Worm (Caenorhabditis elegans) whole organism, L4 larva: ENCODE results near the gene Y54G2A.44.

Source experiments
- D1046.2 ChIP-seq: fragments of 200-800 bp; sonication (Bioruptor generic); IDR thresholded peaks from 2 replicates; pipeline ENCODE4 v1.3.6; 2022; ENCODE audit warnings: missing genetic modification characterization, missing compliant biosample characterization
- F10B5.3 ChIP-seq: sonication (generic microtip); optimal IDR thresholded peaks from 2 replicates; lab custom pipeline; 2016; ENCODE audit warnings: mild to moderate bottlenecking, missing genetic modification characterization, missing compliant biosample characterization
- R02D3.7 ChIP-seq: fragments of 150-350 bp; sonication (generic microtip); optimal IDR thresholded peaks from 3 replicates; lab custom pipeline; 2014; ENCODE audit warnings: missing biosample characterization, missing genetic modification characterization
- T20F7.1 ChIP-seq: fragments of 200-800 bp; sonication (Bioruptor generic); optimal IDR thresholded peaks from 2 replicates; lab custom pipeline; 2018; ENCODE audit warnings: mild to moderate bottlenecking, missing genetic modification characterization, missing compliant biosample characterization
- T26A8.4 ChIP-seq: fragments of 200-800 bp; sonication (Bioruptor generic); IDR thresholded peaks from 2 replicates; pipeline ENCODE4 v1.3.6; 2022; ENCODE audit warnings: missing genetic modification characterization, missing compliant biosample characterization
- Y48G9A.11 ChIP-seq: fragments of 200-800 bp; sonication (Bioruptor generic); IDR thresholded peaks from 2 replicates; pipeline ENCODE4 v1.3.6; 2022; ENCODE audit warnings: missing genetic modification reagents, missing genetic modification characterization, missing compliant biosample characterization
- Y75B8A.6 ChIP-seq: fragments of 200-800 bp; sonication (Bioruptor generic); IDR thresholded peaks from 2 replicates; pipeline ENCODE4 v1.3.6; 2022; ENCODE audit warnings: missing genetic modification reagents, missing genetic modification characterization, missing compliant biosample characterization
- aha-1 ChIP-seq: fragments of 150-350 bp; peaks from one replicate; lab custom pipeline; 2014; ENCODE audit warnings: missing biosample characterization, missing genetic modification characterization
- attf-4 ChIP-seq: sonication (generic microtip); optimal IDR thresholded peaks from 3 replicates; lab custom pipeline; 2017; ENCODE audit warnings: missing biosample characterization, missing genetic modification characterization
- ceh-82 ChIP-seq: sonication (generic microtip); optimal IDR thresholded peaks from 2 replicates; lab custom pipeline; 2017; ENCODE audit warnings: missing biosample characterization, missing genetic modification characterization
- cey-2 ChIP-seq: sonication (generic microtip); optimal IDR thresholded peaks from 3 replicates; lab custom pipeline; 2017; ENCODE audit warnings: missing genetic modification characterization, mild to moderate bottlenecking, missing compliant biosample characterization, antibody characterized with exemption, borderline replicate concordance; ENCODE audit not compliant: insufficient read depth
- ctbp-1 ChIP-seq: fragments of 200-800 bp; sonication (Bioruptor generic); IDR thresholded peaks from 2 replicates; pipeline ENCODE4 v1.3.6; 2022; ENCODE audit warnings: missing genetic modification reagents, missing genetic modification characterization, missing compliant biosample characterization
- daf-12 ChIP-seq: fragments of 150-350 bp; optimal IDR thresholded peaks from 2 replicates; lab custom pipeline; 2014; ENCODE audit warnings: missing biosample characterization, missing genetic modification reagents, missing genetic modification characterization
- daf-16 ChIP-seq, 3 experiments: sonication (generic microtip); optimal IDR thresholded peaks; 2 replicates each; lab custom pipeline; 2016 to 2017; ENCODE audit warnings: missing genetic modification characterization in 3 of 3, missing genetic modification reagents in 3 of 3, mild to moderate bottlenecking in 2 of 3, missing compliant biosample characterization in 2 of 3, missing biosample characterization in 1 of 3, moderate library complexity in 1 of 3
- dmd-9 ChIP-seq: fragments of 200-800 bp; sonication (Bioruptor generic); IDR thresholded peaks from 2 replicates; pipeline ENCODE4 v1.3.6; 2022; ENCODE audit warnings: missing genetic modification reagents, missing genetic modification characterization, missing compliant biosample characterization
- dve-1 ChIP-seq: sonication (generic microtip); optimal IDR thresholded peaks from 2 replicates; lab custom pipeline; 2017; ENCODE audit warnings: antibody characterized with exemption, mild to moderate bottlenecking, missing genetic modification characterization, missing compliant biosample characterization; ENCODE audit not compliant: insufficient read depth
- hif-1 ChIP-seq, 2 experiments: sonication (generic microtip); optimal IDR thresholded peaks; 2 replicates each; lab custom pipeline; 2016 to 2017; ENCODE audit warnings: missing compliant biosample characterization in 2 of 2, missing genetic modification characterization in 2 of 2, missing genetic modification reagents in 2 of 2, missing genotype in 2 of 2, mild to moderate bottlenecking in 1 of 2
- hlh-11 ChIP-seq: fragments of 200-800 bp; sonication (Bioruptor generic); optimal IDR thresholded peaks from 2 replicates; lab custom pipeline; 2018; ENCODE audit warnings: mild to moderate bottlenecking, missing genetic modification characterization, missing compliant biosample characterization
- hlh-30 ChIP-seq: sonication (generic microtip); optimal IDR thresholded peaks from 2 replicates; lab custom pipeline; 2017; ENCODE audit warnings: antibody characterized with exemption, mild to moderate bottlenecking, missing genetic modification characterization, missing compliant biosample characterization; ENCODE audit not compliant: insufficient read depth
- lim-7 ChIP-seq: fragments of 200-800 bp; sonication (Bioruptor generic); IDR thresholded peaks from 2 replicates; pipeline ENCODE4 v1.3.6; 2022; ENCODE audit warnings: missing genetic modification characterization, missing compliant biosample characterization
- lin-1 ChIP-seq: fragments of 200-800 bp; sonication (Bioruptor generic); IDR thresholded peaks from 2 replicates; pipeline ENCODE4 v1.3.6; 2022; ENCODE audit warnings: missing genetic modification reagents, missing genetic modification characterization, missing compliant biosample characterization
- lsy-2 ChIP-seq, 2 experiments: fragments of 150-350 bp in 1 of 2; sonication (generic microtip) in 1 of 2; optimal IDR thresholded peaks; 2 replicates each; lab custom pipeline; 2014 to 2017; ENCODE audit warnings: missing biosample characterization in 2 of 2, missing genetic modification characterization in 2 of 2
- madf-5 ChIP-seq, 2 experiments: fragments of 200-800 bp; sonication (Bioruptor generic); IDR thresholded peaks; 2 replicates each; pipeline ENCODE4 v1.3.6; 2022; ENCODE audit warnings: missing compliant biosample characterization in 2 of 2, missing genetic modification characterization in 2 of 2
- madf-9 ChIP-seq: fragments of 200-800 bp; sonication (Bioruptor generic); conservative IDR thresholded peaks from 2 replicates; pipeline ENCODE4 v1.3.6; 2022; ENCODE audit warnings: missing genetic modification reagents, missing genetic modification characterization, missing compliant biosample characterization
- mdt-29 ChIP-seq: fragments of 200-800 bp; sonication (Bioruptor generic); IDR thresholded peaks from 2 replicates; pipeline ENCODE4 v1.3.6; 2022; ENCODE audit warnings: missing genetic modification reagents, missing genetic modification characterization, missing compliant biosample characterization
- nhr-102 ChIP-seq: sonication (generic microtip); optimal IDR thresholded peaks from 2 replicates; lab custom pipeline; 2016; ENCODE audit warnings: mild to moderate bottlenecking, missing genetic modification characterization, moderate library complexity, missing compliant biosample characterization
- nhr-11 ChIP-seq: fragments of 150-350 bp; optimal IDR thresholded peaks from 2 replicates; lab custom pipeline; 2014; ENCODE audit warnings: missing biosample characterization, missing genetic modification characterization
- nhr-28 ChIP-seq: fragments of 150-350 bp; optimal IDR thresholded peaks from 2 replicates; lab custom pipeline; 2014; ENCODE audit warnings: missing biosample characterization, missing genetic modification characterization
- nhr-41 ChIP-seq: fragments of 200-800 bp; sonication (Bioruptor generic); IDR thresholded peaks from 2 replicates; pipeline ENCODE4 v1.3.6; 2022; ENCODE audit warnings: missing genetic modification reagents, missing genetic modification characterization, missing compliant biosample characterization
- nhr-48 ChIP-seq: sonication (generic microtip); optimal IDR thresholded peaks from 2 replicates; lab custom pipeline; 2016; ENCODE audit warnings: mild to moderate bottlenecking, missing genetic modification characterization, missing compliant biosample characterization
- nhr-6 ChIP-seq: fragments of 150-350 bp; optimal IDR thresholded peaks from 2 replicates; lab custom pipeline; 2014; ENCODE audit warnings: missing biosample characterization, missing genetic modification characterization
- nhr-76 ChIP-seq: fragments of 150-350 bp; optimal IDR thresholded peaks from 2 replicates; lab custom pipeline; 2014; ENCODE audit warnings: missing biosample characterization, missing genetic modification characterization
- sdz-12 ChIP-seq: fragments of 200-800 bp; sonication (Bioruptor generic); optimal IDR thresholded peaks from 2 replicates; lab custom pipeline; 2018; ENCODE audit warnings: mild to moderate bottlenecking, missing genetic modification characterization, missing compliant biosample characterization
- set-16 ChIP-seq: fragments of 200-800 bp; sonication (Bioruptor generic); IDR thresholded peaks from 2 replicates; pipeline ENCODE4 v1.3.6; 2022; ENCODE audit warnings: missing genetic modification reagents, missing genetic modification characterization, missing compliant biosample characterization
- tra-1 ChIP-seq: fragments of 200-800 bp; sonication (Bioruptor generic); IDR thresholded peaks from 2 replicates; pipeline ENCODE4 v1.3.6; 2022; ENCODE audit warnings: missing genetic modification reagents, missing genetic modification characterization, missing compliant biosample characterization
- unc-130 ChIP-seq: sonication (generic microtip); optimal IDR thresholded peaks from 2 replicates; lab custom pipeline; 2016; ENCODE audit warnings: missing genetic modification reagents, missing genetic modification characterization, missing compliant biosample characterization
- zfp-3 ChIP-seq: fragments of 200-800 bp; sonication (Bioruptor generic); conservative IDR thresholded peaks from 2 replicates; pipeline ENCODE4 v1.3.6; 2022; ENCODE audit warnings: missing genetic modification reagents, missing genetic modification characterization, missing compliant biosample characterization

Gene Y54G2A.44

DNA sequence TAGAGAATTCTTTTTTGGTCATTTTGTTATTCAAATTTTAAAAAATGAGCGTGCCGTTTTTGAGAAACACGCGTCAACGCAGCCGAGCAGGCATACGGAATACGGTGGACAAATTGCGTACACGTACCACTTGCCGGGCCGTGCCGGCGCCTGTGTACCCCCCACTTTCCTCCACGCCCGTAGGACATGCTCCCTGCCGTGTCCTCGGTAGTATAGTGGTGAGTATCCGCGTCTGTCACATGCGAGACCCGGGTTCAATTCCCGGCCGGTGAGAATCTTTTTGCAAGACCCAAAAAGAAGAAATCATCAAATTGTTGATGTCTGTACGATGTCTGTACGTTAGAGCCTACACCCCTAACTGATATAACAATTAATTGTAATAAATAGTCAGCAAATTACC is 6.5 kb downstream of the Y54G2A.44 start (continued):
- TF ChIP-seq tra-1 (GFP tag; lab: Robert Waterston, UW) (peak; percentile 67; the same call in 1 of the 2 replicates), nhr-6 (tag; lab: Kevin White, UChicago) (no peak), sdz-12 (no peak), nhr-28 (tag; lab: Kevin White, UChicago) (no peak), hlh-30 (peak; percentile 46), T20F7.1 (no peak), hlh-11 (tag; lab: Kevin White, UChicago) (no peak), attf-4 (tag; lab: Kevin White, UChicago) (no peak)

ce11 chrIV:2809208-2809607 is 7.5 kb downstream of the Y54G2A.44 start, which contains the start of gene Y54G2A.76:
Y54G2A.76 (plus strand) TSS chrIV:2809410.
- TF ChIP-seq R02D3.7 (no peak), sdz-12 (no peak), nhr-41 (GFP tag; lab: Robert Waterston, UW) (no peak), madf-9 (GFP tag; lab: Robert Waterston, UW) (no peak), daf-16 (GFP tag; optimal IDR thresholded peaks at IDR 0.05; lab: Kevin White, UChicago) (no peak), daf-16 (tag; optimal IDR thresholded peaks at IDR 0.05; lab: Kevin White, UChicago) (no peak), hif-1 (tag; optimal IDR thresholded peaks at IDR 0.05; lab: Kevin White, UChicago) (no peak), lim-7 (GFP tag; lab: Robert Waterston, UW) (no peak), unc-130 (GFP tag; lab: Kevin White, UChicago) (no peak)

DNA sequence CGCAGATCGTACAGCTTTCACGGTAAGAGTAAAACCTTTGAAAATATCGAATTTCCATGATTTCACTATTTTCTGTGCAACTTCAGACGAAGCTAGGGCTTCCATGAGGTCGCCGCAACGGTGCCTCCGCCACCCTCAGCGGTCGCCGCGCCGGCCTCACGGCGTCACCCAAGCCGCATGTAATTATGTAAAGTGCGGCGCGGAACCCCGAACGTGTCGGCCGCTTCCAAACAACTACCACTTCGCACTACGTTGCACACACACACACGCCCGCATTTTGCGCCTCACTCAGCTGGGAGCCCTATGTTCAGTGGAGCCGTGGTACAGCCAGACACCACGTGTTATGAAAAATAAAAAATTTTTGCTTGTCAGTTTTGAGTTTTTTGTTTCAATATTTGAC is 15.4 kb downstream of the Y54G2A.44 start:
- peak; percentile 24 for TF ChIP-seq aha-1 (tag; lab: Kevin White, UChicago)
- no peak for TF ChIP-seq cey-2 (tag; lab: Kevin White, UChicago)
- TF ChIP-seq nhr-48: no peak
- TF ChIP-seq madf-9 (GFP tag; lab: Robert Waterston, UW): 0 out of 2 replicates have a peak, but pooled peaks have one; percentile 23
- TF ChIP-seq zfp-3 (GFP tag; lab: Robert Waterston, UW): no peak
- TF ChIP-seq hlh-11 (tag; lab: Kevin White, UChicago): no peak
- TF ChIP-seq daf-12 (tag; lab: Kevin White, UChicago): no peak
- TF ChIP-seq set-16 (GFP tag; lab: Robert Waterston, UW): peak; percentile 82
- TF ChIP-seq nhr-11 (tag; lab: Kevin White, UChicago): no peak
- no peak for TF ChIP-seq daf-16 (GFP tag; optimal IDR thresholded peaks at IDR 0.05; lab: Kevin White, UChicago)
- TF ChIP-seq daf-16 (tag; optimal IDR thresholded peaks at IDR 0.05; lab: Kevin White, UChicago): no peak
- TF ChIP-seq lin-1 (GFP tag; lab: Robert Waterston, UW): no peak
- no peak for TF ChIP-seq dve-1 (tag; lab: Kevin White, UChicago)
- no peak for TF ChIP-seq D1046.2 (GFP tag; lab: Robert Waterston, UW)
- no peak for TF ChIP-seq attf-4 (tag; lab: Kevin White, UChicago)
- TF ChIP-seq ceh-82 (tag; lab: Kevin White, UChicago): no peak
- no peak for TF ChIP-seq madf-5 (GFP tag; IDR thresholded peaks at IDR 0.05; lab: Robert Waterston, UW)
- TF ChIP-seq lsy-2 (tag; optimal IDR thresholded peaks at IDR 0.05; lab: Kevin White, UChicago): no peak
- TF ChIP-seq Y75B8A.6 (GFP tag; lab: Robert Waterston, UW): no peak
- TF ChIP-seq Y48G9A.11 (GFP tag; lab: Robert Waterston, UW): no peak
- TF ChIP-seq R02D3.7: no peak
- no peak for TF ChIP-seq nhr-102 (tag; lab: Kevin White, UChicago)
- TF ChIP-seq nhr-76 (tag; lab: Kevin White, UChicago): no peak
- no peak for TF ChIP-seq mdt-29
- TF ChIP-seq ctbp-1 (GFP tag; lab: Robert Waterston, UW): no peak
- TF ChIP-seq T26A8.4 (GFP tag; lab: Robert Waterston, UW): no peak
- TF ChIP-seq F10B5.3 (tag; lab: Kevin White, UChicago): no peak
- TF ChIP-seq dmd-9: no peak
